Fruit fly (Drosophila melanogaster) whole organism, embryonic: ENCODE measurements around the gene Cpsf100.

ENCODE experiments used
- Adf1 ChIP-seq: fragments of 200-800 bp; sonication (Bioruptor generic); IDR thresholded peaks from 2 replicates; pipeline ENCODE4 v1.3.6; 2022; ENCODE audit warnings: missing biosample characterization, missing genetic modification characterization
- B-H2 ChIP-seq: fragments of 200-800 bp; sonication (Bioruptor generic); optimal IDR thresholded peaks from 2 replicates; lab custom pipeline; 2018; ENCODE audit warnings: missing biosample characterization, mild to moderate bottlenecking, missing genetic modification characterization
- CG11504 ChIP-seq: fragments of 200-800 bp; sonication (Bioruptor generic); optimal IDR thresholded peaks from 3 replicates; lab custom pipeline; 2019; ENCODE audit warnings: missing biosample characterization, mild to moderate bottlenecking, missing genetic modification characterization, moderate library complexity
- CG11723 ChIP-seq: fragments of 200-800 bp; sonication (Bioruptor generic); optimal IDR thresholded peaks from 2 replicates; lab custom pipeline; 2017; ENCODE audit warnings: missing biosample characterization, mild to moderate bottlenecking, missing genetic modification characterization
- CG12769 ChIP-seq: fragments of 200-800 bp; sonication (Bioruptor generic); optimal IDR thresholded peaks from 2 replicates; lab custom pipeline; 2019; ENCODE audit warnings: missing biosample characterization, mild to moderate bottlenecking, missing genetic modification characterization, moderate library complexity
- CG2120 ChIP-seq: fragments of 200-800 bp; sonication (Bioruptor generic); optimal IDR thresholded peaks from 3 replicates; lab custom pipeline; 2016; ENCODE audit warnings: missing biosample characterization, missing genetic modification characterization
- CG9727 ChIP-seq: fragments of 200-800 bp; sonication (Bioruptor generic); optimal IDR thresholded peaks from 3 replicates; lab custom pipeline; 2017; ENCODE audit warnings: missing biosample characterization, mild to moderate bottlenecking, missing genetic modification characterization
- Lpt ChIP-seq: fragments of >200 bp; optimal IDR thresholded peaks from 2 replicates; lab custom pipeline; 2018; ENCODE audit warnings: missing biosample characterization, missing genetic modification characterization
- Opbp ChIP-seq: fragments of 200-800 bp; sonication (Bioruptor generic); IDR thresholded peaks from 3 replicates; pipeline ENCODE4 v1.3.6; 2022; ENCODE audit warnings: missing biosample characterization, missing genetic modification characterization; ENCODE audit not compliant: partially characterized antibody
- dpn ChIP-seq, 2 experiments: fragments of 200-800 bp; sonication (Bioruptor generic); optimal IDR thresholded peaks; 3 replicates each; lab custom pipeline; 2016; ENCODE audit warnings: missing biosample characterization in 2 of 2, missing genetic modification characterization in 2 of 2
- emc ChIP-seq: fragments of 200-800 bp; sonication (Bioruptor generic); optimal IDR thresholded peaks from 2 replicates; lab custom pipeline; 2016; ENCODE audit warnings: missing biosample characterization, missing genetic modification characterization
- scrt ChIP-seq: fragments of 200-800 bp; sonication (Bioruptor generic); optimal IDR thresholded peaks from 2 replicates; lab custom pipeline; 2018; ENCODE audit warnings: missing biosample characterization, mild to moderate bottlenecking, missing genetic modification characterization, moderate library complexity
- trem ChIP-seq: fragments of 200-800 bp; optimal IDR thresholded peaks from 3 replicates; lab custom pipeline; 2019; ENCODE audit warnings: missing biosample characterization, mild to moderate bottlenecking, missing genetic modification characterization, moderate library complexity
- twi ChIP-seq: fragments of 200-800 bp; optimal IDR thresholded peaks from 2 replicates; lab custom pipeline; 2019; ENCODE audit warnings: missing biosample characterization, mild to moderate bottlenecking, missing genetic modification characterization, moderate library complexity

DNA sequence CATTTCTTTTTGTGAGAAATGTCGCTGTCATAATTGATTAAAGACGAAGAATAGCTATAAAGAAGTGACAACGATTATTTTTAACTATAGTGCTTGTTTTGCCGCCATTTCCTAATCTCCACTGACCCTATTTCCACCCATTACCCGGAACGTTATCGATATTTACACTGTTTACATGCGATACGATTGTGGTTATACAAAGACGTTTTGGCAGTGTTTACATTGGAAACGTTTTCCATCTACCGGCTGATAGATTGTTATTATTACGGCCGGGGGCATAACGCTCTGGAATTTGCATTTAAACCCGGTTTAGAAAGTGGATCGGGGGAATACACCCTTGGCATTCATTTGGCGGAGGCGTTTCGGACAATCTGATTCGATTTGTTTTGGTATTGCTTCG is 31.9 kb downstream of the Cpsf100 start:
- TF ChIP-seq CG2120 (no peak), Lpt (GFP tag; lab: Kevin White, UChicago) (no peak), scrt (GFP tag; lab: Kevin White, UChicago) (no peak), dpn (GFP tag; optimal IDR thresholded peaks at IDR 0.05; lab: Kevin White, UChicago) (no peak), emc (GFP tag; lab: Kevin White, UChicago) (no peak), CG12769 (no peak), Opbp (GFP tag; lab: Robert Waterston, UW) (no peak), Adf1 (GFP tag; lab: Robert Waterston, UW) (no peak), trem (tag; lab: Kevin White, UChicago) (no peak), B-H2 (GFP tag; lab: Kevin White, UChicago) (no peak), CG11723 (no peak), CG9727 (no peak), twi (no peak), CG11504 (tag; lab: Kevin White, UChicago) (no peak)
